Worm (Caenorhabditis elegans): ENCODE data around the gene cyp-13A2.
A peak's percentile ranks its signal among the peaks of the same experiment; 100 is the strongest.

The cyp-13A2 gene

ce11 chrII:9746069-9746468, 41.4 kb downstream of the cyp-13A2 start, which contains the start of the genes Y53C12B.1 and nos-3 (continued):
- TF ChIP-seq pag-3 (tag; optimal IDR thresholded peaks at IDR 0.05; ENCODE audit: borderline replicate concordance, insufficient read depth) (no peak), aha-1 (tag; optimal IDR thresholded peaks at IDR 0.05) (no peak), unc-86 (tag; optimal IDR thresholded peaks at IDR 0.05) (peak; percentile 71), xbp-1 (tag; optimal IDR thresholded peaks at IDR 0.05) (peak; percentile 80), dpl-1 (GFP tag; optimal IDR thresholded peaks at IDR 0.05) (peak; percentile 71 to 81 (median 78)), aly-2 (tag; optimal IDR thresholded peaks at IDR 0.05) (peak; percentile 65), nhr-28 (tag; optimal IDR thresholded peaks at IDR 0.05) (no peak), lin-35 (GFP tag; optimal IDR thresholded peaks at IDR 0.05) (peak; percentile 83 to 87), nhr-237 (tag; optimal IDR thresholded peaks at IDR 0.05) (peak; percentile 9), mep-1 (tag; optimal IDR thresholded peaks at IDR 0.05) (peak; percentile 61), elt-2 (tag; optimal IDR thresholded peaks at IDR 0.05) (peak; percentile 28), ceh-82 (tag; optimal IDR thresholded peaks at IDR 0.05) (peak; percentile 54 to 84 (median 77)), efl-3 (GFP tag; optimal IDR thresholded peaks at IDR 0.05) (no peak), C16A3.4 (tag; optimal IDR thresholded peaks at IDR 0.05) (peak; percentile 90), F16B12.6 (tag; optimal IDR thresholded peaks at IDR 0.05) (peak; percentile 65), hpl-2 (GFP tag; optimal IDR thresholded peaks at IDR 0.05) (no peak), sptf-1 (tag; optimal IDR thresholded peaks at IDR 0.05) (no peak), dsc-1 (tag; optimal IDR thresholded peaks at IDR 0.05) (peak; percentile 57), ceh-90 (tag; optimal IDR thresholded peaks at IDR 0.05) (no peak)

- no peak for TF ChIP-seq nhr-19 (GFP tag; conservative IDR thresholded peaks at IDR 0.05)
- no peak for TF ChIP-seq skn-1 (tag; optimal IDR thresholded peaks at IDR 0.05)
- TF ChIP-seq lsy-2 (tag; optimal IDR thresholded peaks at IDR 0.05), result no peak
- no peak for TF ChIP-seq nhr-77 (tag; optimal IDR thresholded peaks at IDR 0.05)
- TF ChIP-seq rnt-1 (tag; optimal IDR thresholded peaks at IDR 0.05), result no peak
- no peak for TF ChIP-seq fos-1 (tag; optimal IDR thresholded peaks at IDR 0.05)
- no peak for TF ChIP-seq elt-3 (tag; optimal IDR thresholded peaks at IDR 0.05)
- TF ChIP-seq ceh-82 (tag; optimal IDR thresholded peaks at IDR 0.05), result no peak
- TF ChIP-seq nhr-85 (tag), result no peak
- TF ChIP-seq ceh-8 (GFP tag; optimal IDR thresholded peaks at IDR 0.05), result no peak
- TF ChIP-seq nhr-90 (tag; optimal IDR thresholded peaks at IDR 0.05; ENCODE audit: poor library complexity), result no peak
- TF ChIP-seq sox-4 (tag; optimal IDR thresholded peaks at IDR 0.05), result no peak
- no peak for TF ChIP-seq nhr-76 (tag; optimal IDR thresholded peaks at IDR 0.05)
- no peak for TF ChIP-seq unc-30 (tag; optimal IDR thresholded peaks at IDR 0.05)
- TF ChIP-seq alr-1 (tag; optimal IDR thresholded peaks at IDR 0.05; ENCODE audit: borderline replicate concordance), result no peak
- no peak for TF ChIP-seq lin-35 (GFP tag; optimal IDR thresholded peaks at IDR 0.05)
- TF ChIP-seq tbx-2 (tag; optimal IDR thresholded peaks at IDR 0.05), result no peak
Observed at ce11 chrII:9742784-9743183, 44.6 kb downstream of the cyp-13A2 start, which contains the start of gene pno-1. Gene pno-1, minus strand, starts transcription at chrII:9742884.

ce11 chrII:9741400-9741799, 46.0 kb downstream of the cyp-13A2 start:
- no peak for TF ChIP-seq zip-4 (GFP tag; optimal IDR thresholded peaks at IDR 0.05)
- no peak for TF ChIP-seq elt-3 (tag; optimal IDR thresholded peaks at IDR 0.05)
- TF ChIP-seq ets-5 (GFP tag; IDR thresholded peaks at IDR 0.05), result no peak
- TF ChIP-seq ceh-88 (GFP tag; IDR thresholded peaks at IDR 0.05), result no peak
- no peak for TF ChIP-seq xbp-1 (tag; optimal IDR thresholded peaks at IDR 0.05)

- TF ChIP-seq hpl-2 (GFP tag; optimal IDR thresholded peaks at IDR 0.05) (no peak), elt-2 (tag; optimal IDR thresholded peaks at IDR 0.05) (peak; percentile 14), aha-1 (tag; optimal IDR thresholded peaks at IDR 0.05) (no peak), elt-3 (tag; optimal IDR thresholded peaks at IDR 0.05) (no peak), lsy-2 (tag; optimal IDR thresholded peaks at IDR 0.05) (peak in 1 of 2 experiments; percentile 53), rnt-1 (tag; optimal IDR thresholded peaks at IDR 0.05) (no peak), efl-1 (optimal IDR thresholded peaks at IDR 0.05) (no peak), efl-1 (GFP tag; optimal IDR thresholded peaks at IDR 0.05 in 1 of 2) (peak in 1 of 2 experiments; percentile 46)
Observed at ce11 chrII:9740552-9740951, 46.9 kb downstream of the cyp-13A2 start.

Measured in whole organism, L1 larva.